Worm (Caenorhabditis elegans): ENCODE results near the gene dnj-11.

DNA sequence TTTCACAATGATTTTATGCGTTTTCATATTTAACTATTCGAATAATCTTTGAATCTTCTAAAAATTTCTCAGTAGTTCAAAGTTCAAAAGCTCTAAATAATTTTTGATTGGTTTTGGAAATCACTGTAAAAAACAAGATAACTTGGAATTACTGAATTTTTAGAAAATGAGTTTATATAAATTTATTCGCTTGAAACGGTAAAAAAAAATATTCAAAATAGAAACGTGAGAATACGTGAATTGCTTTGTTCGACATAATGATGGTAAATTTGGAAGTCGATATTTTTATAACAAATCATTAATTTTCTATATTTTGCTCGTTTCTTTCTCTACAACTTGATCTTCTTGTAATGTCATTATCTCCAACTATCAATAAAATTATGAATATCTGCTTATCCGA, 37.7 kb downstream of the dnj-11 start, which contains the start of gene C01B10.44:
- TF ChIP-seq flt-1 (GFP tag; IDR thresholded peaks at IDR 0.05) = no peak
- no peak for TF ChIP-seq hmbx-1 (tag; optimal IDR thresholded peaks at IDR 0.05)
- no peak for TF ChIP-seq ets-7 (tag; optimal IDR thresholded peaks at IDR 0.05)
- no peak for TF ChIP-seq B0310.2 (tag; optimal IDR thresholded peaks at IDR 0.05)
- TF ChIP-seq aly-1 (tag; optimal IDR thresholded peaks at IDR 0.05) = no peak
- no peak for TF ChIP-seq ama-1 (optimal IDR thresholded peaks at IDR 0.05)
- TF ChIP-seq sea-1 (GFP tag; conservative IDR thresholded peaks at IDR 0.05) = no peak
- TF ChIP-seq F13C5.2 (tag; optimal IDR thresholded peaks at IDR 0.05) = no peak
- no peak for TF ChIP-seq hnd-1 (tag; optimal IDR thresholded peaks at IDR 0.05)
